Fruit fly (Drosophila melanogaster) whole organism, embryonic: ENCODE data around the gene CG42494.
A peak's percentile ranks its signal among the peaks of the same experiment; 100 is the strongest.

Source experiments
- BEAF-32 ChIP-seq: fragments of 200-800 bp; sonication (Bioruptor generic); optimal IDR thresholded peaks from 3 replicates; lab custom pipeline; 2017; ENCODE audit warnings: missing biosample characterization, missing genetic modification characterization, mild to moderate bottlenecking, moderate library complexity, missing genetic modification reagents
- CG10274 ChIP-seq: fragments of 200-800 bp; sonication (Bioruptor generic); optimal IDR thresholded peaks from 3 replicates; lab custom pipeline; 2017; ENCODE audit warnings: missing biosample characterization, mild to moderate bottlenecking, missing genetic modification characterization
- CG10321 ChIP-seq: fragments of 200-800 bp; sonication (Bioruptor generic); IDR thresholded peaks from 2 replicates; pipeline ENCODE4 v1.3.6; 2022; ENCODE audit warnings: missing biosample characterization, missing genetic modification characterization
- CG10431 ChIP-seq: fragments of 200-800 bp; sonication (Bioruptor generic); optimal IDR thresholded peaks from 3 replicates; lab custom pipeline; 2018; ENCODE audit warnings: missing biosample characterization, mild to moderate bottlenecking, missing genetic modification characterization
- CG10462 ChIP-seq: fragments of 200-800 bp; sonication (Bioruptor generic); optimal IDR thresholded peaks from 2 replicates; lab custom pipeline; 2016; ENCODE audit warnings: missing biosample characterization, missing genetic modification characterization
- CG1233 ChIP-seq: fragments of 200-800 bp; sonication (Bioruptor generic); optimal IDR thresholded peaks from 4 replicates; lab custom pipeline; 2018; ENCODE audit warnings: missing biosample characterization, mild to moderate bottlenecking, missing genetic modification characterization
- CG12942 ChIP-seq: fragments of 200-800 bp; sonication (Bioruptor generic); optimal IDR thresholded peaks from 3 replicates; lab custom pipeline; 2016; ENCODE audit warnings: missing biosample characterization, missing genetic modification characterization
- CG13894 ChIP-seq: fragments of 200-800 bp; sonication (Bioruptor generic); optimal IDR thresholded peaks from 3 replicates; lab custom pipeline; 2018; ENCODE audit warnings: missing biosample characterization, mild to moderate bottlenecking, missing genetic modification characterization, moderate library complexity
- CG14710 ChIP-seq: fragments of 200-800 bp; sonication (Bioruptor generic); optimal IDR thresholded peaks from 3 replicates; lab custom pipeline; 2019; ENCODE audit warnings: missing biosample characterization, mild to moderate bottlenecking, missing genetic modification characterization, moderate library complexity
- CG15479 ChIP-seq: fragments of 200-800 bp; sonication (Bioruptor generic); optimal IDR thresholded peaks from 3 replicates; lab custom pipeline; 2019; ENCODE audit warnings: missing biosample characterization, mild to moderate bottlenecking, missing genetic modification characterization, moderate library complexity
- CG15514 ChIP-seq: fragments of 200-800 bp; sonication (Bioruptor generic); optimal IDR thresholded peaks from 3 replicates; lab custom pipeline; 2017; ENCODE audit warnings: missing biosample characterization, missing genetic modification characterization, mild to moderate bottlenecking, moderate library complexity, missing genetic modification reagents
- CG1602 ChIP-seq: fragments of 200-800 bp; sonication (Bioruptor generic); optimal IDR thresholded peaks from 3 replicates; lab custom pipeline; 2016; ENCODE audit warnings: missing biosample characterization, missing genetic modification characterization
- CG17328 ChIP-seq: fragments of 200-800 bp; sonication (Bioruptor generic); IDR thresholded peaks from 2 replicates; pipeline ENCODE4 v1.3.6; 2022; ENCODE audit warnings: missing biosample characterization, missing genetic modification characterization
- CG18764 ChIP-seq: fragments of 200-800 bp; sonication (Bioruptor generic); optimal IDR thresholded peaks from 3 replicates; lab custom pipeline; 2016; ENCODE audit warnings: missing biosample characterization, missing genetic modification characterization
- CG30403 ChIP-seq: fragments of 200-800 bp; sonication (Bioruptor generic); optimal IDR thresholded peaks from 3 replicates; lab custom pipeline; 2016; ENCODE audit warnings: missing biosample characterization, missing genetic modification characterization
- CG31388 ChIP-seq: fragments of 200-800 bp; sonication (Bioruptor generic); optimal IDR thresholded peaks from 2 replicates; lab custom pipeline; 2016; ENCODE audit warnings: missing biosample characterization, missing genetic modification characterization
- CG3995 ChIP-seq: fragments of 200-800 bp; sonication (Bioruptor generic); optimal IDR thresholded peaks from 3 replicates; lab custom pipeline; 2016; ENCODE audit warnings: missing biosample characterization, missing genetic modification characterization
- CG4617 ChIP-seq: fragments of 200-800 bp; sonication (Bioruptor generic); optimal IDR thresholded peaks from 3 replicates; lab custom pipeline; 2016; ENCODE audit warnings: missing biosample characterization, missing genetic modification characterization, borderline replicate concordance
- CG6854 ChIP-seq: fragments of 200-800 bp; sonication (Bioruptor generic); optimal IDR thresholded peaks from 3 replicates; lab custom pipeline; 2017; ENCODE audit warnings: missing biosample characterization, mild to moderate bottlenecking, missing genetic modification characterization
- CG8924 ChIP-seq: fragments of 200-800 bp; optimal IDR thresholded peaks from 3 replicates; lab custom pipeline; 2019; ENCODE audit warnings: missing biosample characterization, mild to moderate bottlenecking, missing genetic modification characterization, moderate library complexity
- CG9797 ChIP-seq: fragments of 200-800 bp; sonication (Bioruptor generic); optimal IDR thresholded peaks from 3 replicates; lab custom pipeline; 2018; ENCODE audit warnings: missing biosample characterization, mild to moderate bottlenecking, missing genetic modification characterization
- Gsc ChIP-seq: fragments of 200-800 bp; sonication (Bioruptor generic); IDR thresholded peaks from 2 replicates; pipeline ENCODE4 v1.3.6; 2022; ENCODE audit warnings: missing biosample characterization, missing genetic modification characterization
- MBD-R2 ChIP-seq: fragments of 200-800 bp; sonication (Bioruptor generic); IDR thresholded peaks from 2 replicates; pipeline ENCODE4 v1.3.6; 2022; ENCODE audit warnings: missing biosample characterization, missing genetic modification characterization
- MESR4 ChIP-seq: fragments of 200-800 bp; sonication (Bioruptor generic); optimal IDR thresholded peaks from 2 replicates; lab custom pipeline; 2018; ENCODE audit warnings: missing biosample characterization, mild to moderate bottlenecking, missing genetic modification characterization, moderate library complexity
- MTF-1 ChIP-seq: fragments of 200-800 bp; sonication (Bioruptor generic); optimal IDR thresholded peaks from 2 replicates; lab custom pipeline; 2018; ENCODE audit warnings: missing biosample characterization, mild to moderate bottlenecking, missing genetic modification characterization, borderline replicate concordance
- Max ChIP-seq: fragments of 200-800 bp; sonication (Bioruptor generic); optimal IDR thresholded peaks from 2 replicates; lab custom pipeline; 2016; ENCODE audit warnings: missing biosample characterization, mild to moderate bottlenecking, missing genetic modification characterization
- Myb ChIP-seq: fragments of 200-800 bp; sonication (Bioruptor generic); optimal IDR thresholded peaks from 2 replicates; lab custom pipeline; 2016; ENCODE audit warnings: missing biosample characterization, missing genetic modification characterization
- Nf-YA ChIP-seq: fragments of 200-800 bp; sonication (Bioruptor generic); IDR thresholded peaks from 2 replicates; pipeline ENCODE4 v1.3.6; 2022; ENCODE audit warnings: missing biosample characterization, missing genetic modification characterization
- PHDP ChIP-seq: fragments of 200-800 bp; sonication (Bioruptor generic); optimal IDR thresholded peaks from 3 replicates; lab custom pipeline; 2018; ENCODE audit warnings: missing biosample characterization, mild to moderate bottlenecking, missing genetic modification characterization, moderate library complexity
- Poxn ChIP-seq: fragments of 200-800 bp; sonication (Bioruptor generic); IDR thresholded peaks from 2 replicates; pipeline ENCODE4 v1.3.6; 2022; ENCODE audit warnings: missing biosample characterization, missing genetic modification characterization
- Ptx1 ChIP-seq: fragments of 200-800 bp; sonication (Bioruptor generic); IDR thresholded peaks from 2 replicates; pipeline ENCODE4 v1.3.6; 2022; ENCODE audit warnings: missing biosample characterization, missing genetic modification characterization
- Ravus ChIP-seq: fragments of 200-800 bp; sonication (Bioruptor generic); IDR thresholded peaks from 2 replicates; pipeline ENCODE4 v1.3.6; 2022; ENCODE audit warnings: missing biosample characterization, missing genetic modification characterization
- Rfx ChIP-seq: fragments of 200-800 bp; sonication (Bioruptor generic); IDR thresholded peaks from 2 replicates; pipeline ENCODE4 v1.3.6; 2022; ENCODE audit warnings: missing biosample characterization, missing genetic modification characterization
- YL-1 ChIP-seq: fragments of 200-800 bp; sonication (Bioruptor generic); optimal IDR thresholded peaks from 3 replicates; lab custom pipeline; 2017; ENCODE audit warnings: missing biosample characterization, mild to moderate bottlenecking, missing genetic modification characterization
- abd-A ChIP-seq: fragments of 200-800 bp; sonication (Bioruptor generic); optimal IDR thresholded peaks from 3 replicates; lab custom pipeline; 2019; ENCODE audit warnings: missing biosample characterization, mild to moderate bottlenecking, missing genetic modification characterization, moderate library complexity
- ci ChIP-seq: fragments of 200-800 bp; sonication (Bioruptor generic); IDR thresholded peaks from 3 replicates; pipeline ENCODE4 v1.3.6; 2022; ENCODE audit warnings: missing biosample characterization, missing genetic modification characterization
- fd3F ChIP-seq: fragments of 200-800 bp; sonication (Bioruptor generic); optimal IDR thresholded peaks from 2 replicates; lab custom pipeline; 2018; ENCODE audit warnings: missing biosample characterization, mild to moderate bottlenecking, missing genetic modification characterization, moderate library complexity
- gfzf ChIP-seq: fragments of 200-800 bp; sonication (Bioruptor generic); optimal IDR thresholded peaks from 2 replicates; lab custom pipeline; 2016; ENCODE audit warnings: missing biosample characterization, mild to moderate bottlenecking, missing genetic modification characterization, moderate library complexity
- kay ChIP-seq: fragments of 200-800 bp; sonication (Bioruptor generic); optimal IDR thresholded peaks from 2 replicates; lab custom pipeline; 2016; ENCODE audit warnings: missing biosample characterization, missing genetic modification characterization
- nau ChIP-seq: fragments of 200-800 bp; sonication (Bioruptor generic); optimal IDR thresholded peaks from 3 replicates; lab custom pipeline; 2017; ENCODE audit warnings: missing biosample characterization, mild to moderate bottlenecking, missing genetic modification characterization, missing genetic modification reagents
- pzg ChIP-seq: fragments of 200-800 bp; sonication (Bioruptor generic); optimal IDR thresholded peaks from 3 replicates; lab custom pipeline; 2018; ENCODE audit warnings: missing biosample characterization, mild to moderate bottlenecking, missing genetic modification characterization, moderate library complexity
- schlank ChIP-seq: fragments of 200-800 bp; sonication (Bioruptor generic); optimal IDR thresholded peaks from 2 replicates; lab custom pipeline; 2018; ENCODE audit warnings: missing biosample characterization, mild to moderate bottlenecking, missing genetic modification characterization
- stwl ChIP-seq: fragments of 200-800 bp; sonication (Bioruptor generic); optimal IDR thresholded peaks from 3 replicates; lab custom pipeline; 2018; ENCODE audit warnings: missing biosample characterization, mild to moderate bottlenecking, missing genetic modification characterization, moderate library complexity
- tap ChIP-seq: fragments of 200-800 bp; optimal IDR thresholded peaks from 3 replicates; lab custom pipeline; 2019; ENCODE audit warnings: missing biosample characterization, mild to moderate bottlenecking, missing genetic modification characterization, moderate library complexity
- tll ChIP-seq, 2 experiments: fragments of 200-800 bp in 1 of 2; fragments of >200 bp in 1 of 2; sonication (Bioruptor generic) in 1 of 2; optimal IDR thresholded peaks; 2 replicates each; lab custom pipeline; 2017 to 2019; ENCODE audit warnings: missing biosample characterization in 2 of 2, missing genetic modification characterization in 2 of 2, mild to moderate bottlenecking in 1 of 2, moderate library complexity in 1 of 2
- trem ChIP-seq: fragments of 200-800 bp; optimal IDR thresholded peaks from 3 replicates; lab custom pipeline; 2019; ENCODE audit warnings: missing biosample characterization, mild to moderate bottlenecking, missing genetic modification characterization, moderate library complexity
- vvl ChIP-seq: fragments of 200-800 bp; sonication (Bioruptor generic); IDR thresholded peaks from 2 replicates; pipeline ENCODE4 v1.3.6; 2022; ENCODE audit warnings: missing biosample characterization, missing genetic modification characterization

Gene CG42494

DNA sequence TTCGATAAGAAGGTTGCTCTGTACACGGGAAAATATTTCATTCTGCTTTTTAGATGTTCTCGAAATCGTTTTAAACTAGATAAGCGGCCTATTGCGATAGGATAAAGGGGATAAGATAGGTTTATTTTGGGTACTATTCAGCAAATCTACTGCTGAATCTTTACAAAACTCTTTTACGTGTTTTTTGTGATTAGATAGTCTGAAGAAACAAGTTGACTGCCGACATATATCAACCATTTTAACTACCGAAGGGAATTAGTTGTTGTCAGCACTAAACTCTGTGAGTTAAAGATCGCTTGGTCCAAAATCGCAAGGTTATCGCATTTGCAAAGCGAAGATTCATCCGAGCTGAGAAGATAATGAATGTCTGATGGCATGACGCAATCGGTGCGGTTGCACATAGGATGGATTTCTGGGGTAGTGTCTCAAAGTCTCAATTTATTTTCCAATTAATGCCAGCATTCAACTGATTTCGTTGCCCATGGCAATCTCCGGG, 18.0 kb upstream of the CG42494 start, which contains the start of gene Asciz:
Gene Asciz, minus strand, starts transcription at position 51 of the 496 bp plus-strand sequence.
- TF ChIP-seq Rfx (GFP tag; lab: Robert Waterston, UW) (peak; percentile 28; the same call in 1 of the 2 replicates), CG12942 (GFP tag; lab: Kevin White, UChicago) (no peak), CG15479 (GFP tag; lab: Kevin White, UChicago) (peak; percentile 4)

DNA sequence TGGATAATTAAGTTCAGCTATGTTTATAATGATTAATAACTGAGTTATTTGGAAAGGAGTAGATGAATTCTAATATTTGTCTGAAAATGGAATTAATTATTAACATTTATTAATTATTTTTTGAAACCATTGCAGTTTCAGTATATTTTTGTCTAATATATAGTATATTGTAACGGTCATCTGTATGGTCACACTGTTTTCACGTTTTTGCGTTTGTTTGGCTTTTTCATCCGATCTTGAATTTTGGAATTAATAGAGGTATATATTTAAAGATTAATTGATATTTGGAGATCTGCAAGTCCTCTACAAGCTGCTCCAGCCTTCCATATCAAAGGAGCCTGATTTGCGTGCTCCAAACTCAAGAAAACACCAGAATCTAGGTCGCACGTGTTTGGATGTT, 15.1 kb upstream of the CG42494 start, which contains the start of the genes CG32278 and CG32281:
Gene CG32278, plus strand, starts transcription at position 180 of the 400 bp plus-strand sequence.
Gene CG32281, plus strand, starts transcription at position 269 of the 400 bp plus-strand sequence.
- TF ChIP-seq CG1602 (GFP tag; lab: Kevin White, UChicago) (no peak), CG10274 (no peak), CG14710 (peak; percentile 18), tap (tag; lab: Kevin White, UChicago) (no peak), vvl (no peak), PHDP (no peak), pzg (GFP tag; lab: Kevin White, UChicago) (peak; percentile 9), BEAF-32 (GFP tag; lab: Kevin White, UChicago) (peak; percentile 11), Ravus (GFP tag; lab: Robert Waterston, UW) (no peak), CG18764 (GFP tag; lab: Kevin White, UChicago) (no peak), Max (GFP tag; lab: Kevin White, UChicago) (peak; percentile 9), MTF-1 (GFP tag; lab: Kevin White, UChicago) (no peak), CG4617 (peak; percentile 28), CG10462 (no peak), kay (GFP tag; lab: Kevin White, UChicago) (no peak), gfzf (GFP tag; lab: Kevin White, UChicago) (peak; percentile 54), Gsc (GFP tag; lab: Robert Waterston, UW) (no peak), CG6854 (GFP tag; lab: Kevin White, UChicago) (no peak), Poxn (no peak), Myb (GFP tag; lab: Kevin White, UChicago) (peak; percentile 7), schlank (tag; lab: Kevin White, UChicago) (no peak), CG15514 (GFP tag; lab: Kevin White, UChicago) (no peak), nau (GFP tag; lab: Kevin White, UChicago) (no peak), CG10321 (no peak), abd-A (tag; lab: Kevin White, UChicago) (no peak), YL-1 (GFP tag; lab: Kevin White, UChicago) (peak; percentile 40), ci (GFP tag; lab: Robert Waterston, UW) (no peak), MBD-R2 (GFP tag; lab: Robert Waterston, UW) (peak; percentile 19; the same call in 1 of the 2 replicates), CG3995 (GFP tag; lab: Kevin White, UChicago) (peak; percentile 67), CG10431 (no peak), CG31388 (GFP tag; lab: Kevin White, UChicago) (no peak), Ptx1 (GFP tag; lab: Robert Waterston, UW) (no peak), fd3F (no peak), CG30403 (GFP tag; lab: Kevin White, UChicago) (no peak), CG17328 (GFP tag; lab: Robert Waterston, UW) (no peak), tll (GFP tag; optimal IDR thresholded peaks at IDR 0.05; lab: Kevin White, UChicago) (no peak), Nf-YA (GFP tag; lab: Robert Waterston, UW) (no peak), stwl (peak; percentile 41), CG1233 (GFP tag; lab: Kevin White, UChicago) (no peak), CG9797 (GFP tag; lab: Kevin White, UChicago) (peak; percentile 52), CG8924 (tag; lab: Kevin White, UChicago) (no peak), trem (tag; lab: Kevin White, UChicago) (peak; percentile 41), MESR4 (GFP tag; lab: Kevin White, UChicago) (peak; percentile 47), CG13894 (tag; lab: Kevin White, UChicago) (no peak)
- TF ChIP-seq, all 482 proteins: peak for 14
